Worm (Caenorhabditis elegans): ENCODE measurements around the gene Y50E8A.2.
"Not testable (repeated sequence)": the region's sequence is repeated elsewhere in the genome, so short reads cannot be mapped to it uniquely, and the experiment has no call there.

The Y50E8A.2 gene

DNA sequence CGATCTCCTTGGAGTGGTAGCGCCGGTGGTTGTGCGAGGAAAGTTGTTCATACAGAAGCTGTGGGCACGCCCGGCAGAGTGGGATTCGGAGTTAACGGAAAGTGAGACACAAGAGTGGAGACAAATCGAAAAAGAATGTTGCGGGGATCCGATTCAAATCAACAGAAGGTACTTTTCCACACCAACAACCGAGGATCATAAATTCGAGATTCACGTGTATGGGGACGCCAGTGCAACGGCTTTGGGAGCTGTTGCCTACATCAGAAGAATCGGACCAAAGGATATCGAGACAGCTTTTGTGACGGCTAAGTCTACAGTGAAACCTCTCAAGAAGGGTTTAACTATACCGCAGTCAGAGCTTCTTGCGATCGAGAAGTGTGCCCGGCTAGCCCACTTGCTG, 34.9 kb upstream of the Y50E8A.2 start:
- TF ChIP-seq vab-7 (GFP tag; IDR thresholded peaks at IDR 0.05) (no peak), lir-3 (tag; optimal IDR thresholded peaks at IDR 0.05) (no peak), unc-62 (GFP tag; optimal IDR thresholded peaks at IDR 0.05 in 1 of 2) (peak in 1 of 2 experiments; percentile 87), unc-62 (tag; optimal IDR thresholded peaks at IDR 0.05) (no peak), ceh-32 (tag; optimal IDR thresholded peaks at IDR 0.05; ENCODE audit: poor library complexity) (no peak), pha-4 (GFP tag; IDR thresholded peaks at IDR 0.05) (no peak), pha-4 (tag; optimal IDR thresholded peaks at IDR 0.05) (no peak), T26A8.4 (GFP tag; IDR thresholded peaks at IDR 0.05) (no peak), Y105C5A.15 (GFP tag; IDR thresholded peaks at IDR 0.05) (no peak)

- TF ChIP-seq skn-1 (tag; optimal IDR thresholded peaks at IDR 0.05) (no peak), aha-1 (tag) (peak; percentile 84), ztf-11 (tag; optimal IDR thresholded peaks at IDR 0.05) (no peak), dmd-9 (GFP tag; IDR thresholded peaks at IDR 0.05) (no peak), unc-62 (GFP tag; optimal IDR thresholded peaks at IDR 0.05 in 1 of 2) (peak in 1 of 2 experiments; percentile 84), unc-62 (tag; optimal IDR thresholded peaks at IDR 0.05) (no peak), mdl-1 (tag; optimal IDR thresholded peaks at IDR 0.05) (no peak), fkh-10 (GFP tag; optimal IDR thresholded peaks at IDR 0.05) (no peak), egl-43 (GFP tag; IDR thresholded peaks at IDR 0.05) (no peak)
Measured at ce11 chrV:14762563-14762962, 33.9 kb upstream of the Y50E8A.2 start.

DNA sequence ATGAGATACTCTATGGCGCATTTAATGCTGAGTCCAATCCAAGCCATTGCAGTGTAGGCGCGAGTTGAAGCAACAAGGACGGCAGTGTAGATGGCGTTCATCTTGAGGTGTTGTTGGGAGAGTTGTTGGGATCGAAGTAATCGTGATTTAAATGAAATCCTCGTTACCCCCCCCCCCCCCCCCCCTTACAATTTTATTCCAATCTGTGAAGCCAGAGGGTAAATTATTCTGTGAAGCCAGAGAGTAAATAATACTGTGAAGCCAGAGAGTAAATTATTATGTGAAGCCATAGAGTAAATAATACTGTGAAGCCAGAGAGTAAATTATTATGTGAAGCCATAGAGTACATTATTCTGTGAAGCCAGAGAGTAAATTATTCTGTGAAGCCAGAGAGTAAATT, 21.7 kb upstream of the Y50E8A.2 start, which contains the start of gene nspa-10:
Gene nspa-10, minus strand, starts transcription at position 101 of the 400 bp plus-strand sequence.
- not testable (repeated sequence) for TF ChIP-seq ces-1 (GFP tag; optimal IDR thresholded peaks at IDR 0.05); hif-1 (tag; optimal IDR thresholded peaks at IDR 0.05); ceh-32 (tag; optimal IDR thresholded peaks at IDR 0.05; ENCODE audit: poor library complexity)

DNA sequence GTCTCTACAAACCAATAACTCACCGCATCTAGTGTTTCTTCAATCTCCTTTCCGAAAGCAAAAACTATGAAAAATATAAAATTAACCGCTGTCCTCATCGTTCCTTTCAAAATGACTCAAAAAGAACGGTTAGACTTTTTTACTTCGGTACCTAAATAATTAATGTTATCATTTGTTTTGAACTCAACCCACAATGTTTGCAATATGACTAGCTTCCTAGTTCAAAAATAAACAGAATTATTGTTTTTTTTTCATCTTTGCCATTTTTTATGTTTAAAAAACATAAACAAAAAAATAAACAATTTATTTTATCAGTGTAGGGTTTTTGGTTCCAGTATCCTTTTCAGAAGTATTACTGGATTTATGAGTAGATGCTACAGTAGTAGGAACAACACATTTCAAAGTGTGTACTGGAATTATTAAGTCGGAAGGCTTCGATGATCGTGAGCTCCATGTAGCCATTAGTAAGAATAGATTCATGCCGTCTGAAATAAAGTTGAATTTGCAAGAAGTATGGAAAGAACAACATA, 20.0 kb upstream of the Y50E8A.2 start, which contains the start of the genes lipl-8 and Y50E8A.22:
Gene lipl-8, minus strand, starts transcription at position 101 of the 530 bp plus-strand sequence.
Gene Y50E8A.22, minus strand, starts transcription at position 480 of the 530 bp plus-strand sequence.
- TF ChIP-seq unc-62 (GFP tag; optimal IDR thresholded peaks at IDR 0.05 in 1 of 2), result no peak
- no peak for TF ChIP-seq unc-62 (tag; optimal IDR thresholded peaks at IDR 0.05)
- no peak for TF ChIP-seq ctbp-1 (GFP tag; IDR thresholded peaks at IDR 0.05)
- no peak for TF ChIP-seq lin-29 (GFP tag; IDR thresholded peaks at IDR 0.05)
- no peak for TF ChIP-seq snpc-1.2 (GFP tag; IDR thresholded peaks at IDR 0.05)
- TF ChIP-seq daf-8 (GFP tag; IDR thresholded peaks at IDR 0.05), result no peak
- TF ChIP-seq nhr-102 (tag; optimal IDR thresholded peaks at IDR 0.05), result no peak
- no peak for TF ChIP-seq Y75B8A.6 (GFP tag; IDR thresholded peaks at IDR 0.05)
- no peak for TF ChIP-seq pqm-1 (tag; optimal IDR thresholded peaks at IDR 0.05)
- TF ChIP-seq nhr-111 (GFP tag; optimal IDR thresholded peaks at IDR 0.05), result no peak
- TF ChIP-seq T26A8.4 (GFP tag; IDR thresholded peaks at IDR 0.05), result no peak
- TF ChIP-seq D1046.2 (GFP tag; IDR thresholded peaks at IDR 0.05), result no peak
- TF ChIP-seq mdl-1 (tag; optimal IDR thresholded peaks at IDR 0.05), result no peak
- no peak for TF ChIP-seq T20F7.1 (GFP tag; optimal IDR thresholded peaks at IDR 0.05)

DNA sequence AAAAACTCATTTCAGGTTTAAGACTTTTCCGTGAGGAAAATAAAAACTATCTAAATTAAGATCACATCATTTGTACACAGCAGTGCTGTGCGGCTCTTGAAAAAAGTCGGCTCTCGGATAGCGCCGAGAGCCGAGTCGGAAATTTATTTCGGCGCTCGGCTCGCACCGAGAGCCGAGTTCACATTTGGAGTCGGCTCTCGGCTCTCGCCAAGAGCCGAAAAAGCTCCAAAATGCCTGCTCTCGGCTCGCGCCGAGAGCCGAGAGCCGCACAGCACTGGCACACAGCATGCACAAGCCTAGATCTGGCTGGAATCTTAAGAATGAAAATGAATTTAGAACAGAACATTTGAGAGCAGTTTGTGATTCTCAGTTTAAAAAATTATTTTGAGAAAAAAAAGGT, 18.3 kb upstream of the Y50E8A.2 start:
- TF ChIP-seq nhr-10 (tag; optimal IDR thresholded peaks at IDR 0.05) (no peak), set-16 (GFP tag; IDR thresholded peaks at IDR 0.05) (peak; percentile 89)

- TF ChIP-seq set-16 (GFP tag; IDR thresholded peaks at IDR 0.05) (peak; percentile 87), F10B5.3 (tag; optimal IDR thresholded peaks at IDR 0.05) (no peak)
Measured at ce11 chrV:14744824-14745223, 16.2 kb upstream of the Y50E8A.2 start.
